Fruit fly (Drosophila melanogaster): ENCODE data around the gene Sry-delta.
A peak's percentile ranks its signal among the peaks of the same experiment; 100 is the strongest.

Gene Sry-delta

DNA sequence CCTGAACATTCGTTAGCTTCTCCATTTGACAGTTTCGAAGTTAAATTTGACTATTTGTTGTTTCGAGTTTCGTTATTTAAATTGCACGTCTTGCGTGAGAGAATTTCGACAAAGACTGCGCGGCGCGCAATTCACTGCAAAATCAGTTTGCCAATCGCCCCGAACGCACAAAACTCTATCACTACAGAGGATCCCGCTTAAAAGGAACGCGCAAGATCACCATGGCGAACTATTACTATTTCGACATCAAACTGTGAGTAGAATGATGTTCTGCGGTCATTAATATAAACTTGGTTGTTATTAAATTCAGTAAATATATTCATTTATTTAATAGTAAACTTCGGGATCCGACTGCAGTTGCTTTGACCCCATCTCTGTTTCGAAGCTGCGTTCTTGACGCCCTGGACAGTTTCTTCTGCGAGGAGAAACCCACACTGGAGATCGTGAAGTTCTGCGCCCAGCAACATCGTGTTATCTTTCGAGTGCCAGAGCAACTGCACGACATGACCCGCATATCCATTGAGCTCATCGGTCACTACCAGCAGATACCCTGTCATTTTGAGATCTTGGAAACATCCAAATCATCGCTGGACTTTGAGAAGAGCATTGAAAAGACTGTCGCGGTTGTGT lies 12.9 kb downstream of the Sry-delta start, which contains the start of the genes Rpp14b and spn-A (continued):
- TF ChIP-seq CG18011 (GFP tag; optimal IDR thresholded peaks at IDR 0.05) (no peak), NFAT (GFP tag; IDR thresholded peaks at IDR 0.05) (0 out of 2 replicates have a peak, but pooled peaks have one; percentile 11), chm (GFP tag; IDR thresholded peaks at IDR 0.05) (0 out of 2 replicates have a peak, but pooled peaks have one; percentile 19), CG4404 (GFP tag; IDR thresholded peaks at IDR 0.05) (peak; percentile 44; the same call in 1 of the 2 replicates), bbx (GFP tag; IDR thresholded peaks at IDR 0.05; ENCODE audit: partially characterized antibody) (no peak), tgo (GFP tag; IDR thresholded peaks at IDR 0.05) (peak; percentile 35; the same call in 1 of the 3 replicates), CG3847 (GFP tag; IDR thresholded peaks at IDR 0.05) (peak; percentile 37; the same call in 1 of the 2 replicates), zfh2 (GFP tag; optimal IDR thresholded peaks at IDR 0.05) (peak; percentile 35), CG6175 (GFP tag; IDR thresholded peaks at IDR 0.05) (no peak), H2.0 (GFP tag; IDR thresholded peaks at IDR 0.05) (peak; percentile 34; the same call in 1 of the 2 replicates), Dek (tag; optimal IDR thresholded peaks at IDR 0.05) (peak; percentile 17), hth (optimal IDR thresholded peaks at IDR 0.05) (no peak), sisA (GFP tag; IDR thresholded peaks at IDR 0.05) (peak; percentile 25; the same call in 1 of the 2 replicates), lmd (GFP tag; IDR thresholded peaks at IDR 0.05) (peak; percentile 29; the same call in 1 of the 2 replicates), bcd (GFP tag; optimal IDR thresholded peaks at IDR 0.05) (no peak), CG9932 (GFP tag; IDR thresholded peaks at IDR 0.05) (peak; percentile 71), gcm (GFP tag; optimal IDR thresholded peaks at IDR 0.05) (peak; percentile 89), Mes4 (GFP tag; optimal IDR thresholded peaks at IDR 0.05) (no peak), CG4820 (GFP tag; optimal IDR thresholded peaks at IDR 0.05) (peak; percentile 90), Xrp1 (GFP tag; IDR thresholded peaks at IDR 0.05) (0 out of 2 replicates have a peak, but pooled peaks have one; percentile 36), gem (tag; optimal IDR thresholded peaks at IDR 0.05) (peak; percentile 43), CG13424 (tag; optimal IDR thresholded peaks at IDR 0.05) (peak; percentile 35), lov (optimal IDR thresholded peaks at IDR 0.05) (no peak), lov (GFP tag; IDR thresholded peaks at IDR 0.05) (0 out of 3 replicates have a peak, but pooled peaks have one; percentile 50), CG12391 (tag; optimal IDR thresholded peaks at IDR 0.05) (no peak), Ssrp (tag; optimal IDR thresholded peaks at IDR 0.05) (peak; percentile 11), NfI (GFP tag; optimal IDR thresholded peaks at IDR 0.05) (peak; percentile 10), scrt (GFP tag; optimal IDR thresholded peaks at IDR 0.05) (no peak), ase (GFP tag; IDR thresholded peaks at IDR 0.05) (0 out of 3 replicates have a peak, but pooled peaks have one; percentile 16), Med (GFP tag) (peak; percentile 52), CG16815 (GFP tag; optimal IDR thresholded peaks at IDR 0.05) (peak; percentile 17), danr (GFP tag; IDR thresholded peaks at IDR 0.05) (no peak), CG11560 (tag; IDR thresholded peaks at IDR 0.05) (no peak), wor (GFP tag; IDR thresholded peaks at IDR 0.05) (no peak), MESR4 (GFP tag; optimal IDR thresholded peaks at IDR 0.05) (peak; percentile 48), nerfin-1 (tag; optimal IDR thresholded peaks at IDR 0.05) (no peak), ken (GFP tag; IDR thresholded peaks at IDR 0.05) (peak; percentile 29; the same call in 1 of the 3 replicates), CG32772 (GFP tag; IDR thresholded peaks at IDR 0.05) (peak; percentile 46; the same call in 1 of the 2 replicates), Meics (GFP tag; optimal IDR thresholded peaks at IDR 0.05) (peak; percentile 30), pzg (GFP tag; optimal IDR thresholded peaks at IDR 0.05) (peak; percentile 46), B-H2 (GFP tag; optimal IDR thresholded peaks at IDR 0.05) (peak; percentile 46), lbe (GFP tag; optimal IDR thresholded peaks at IDR 0.05) (no peak), CG18599 (GFP tag; optimal IDR thresholded peaks at IDR 0.05) (peak; percentile 6), CG11456 (GFP tag; IDR thresholded peaks at IDR 0.05) (peak; percentile 63; the same call in 1 of the 3 replicates), CoRest (tag; optimal IDR thresholded peaks at IDR 0.05) (peak; percentile 14), Sin3A (optimal IDR thresholded peaks at IDR 0.05) (peak; percentile 0), Hr51 (GFP tag; optimal IDR thresholded peaks at IDR 0.05) (peak in 1 of 2 experiments; percentile 4), MTF-1 (GFP tag; optimal IDR thresholded peaks at IDR 0.05; ENCODE audit: borderline replicate concordance) (no peak), CG3065 (GFP tag; optimal IDR thresholded peaks at IDR 0.05) (no peak), ci (GFP tag; IDR thresholded peaks at IDR 0.05) (peak; percentile 43; the same call in 2 of the 3 replicates)
